Worm (Caenorhabditis elegans) whole organism, L1 larva: Measurements from ENCODE around the gene F26F4.9.

Experiments used
- C16A3.4 ChIP-seq: fragments of 150-350 bp; optimal IDR thresholded peaks from 2 replicates; lab custom pipeline; 2014; ENCODE audit warnings: missing biosample characterization, missing genetic modification characterization
- F16B12.6 ChIP-seq: fragments of 150-350 bp; optimal IDR thresholded peaks from 2 replicates; lab custom pipeline; 2014; ENCODE audit warnings: missing biosample characterization, missing genetic modification characterization
- alr-1 ChIP-seq: fragments of 200-800 bp; sonication (Bioruptor generic); optimal IDR thresholded peaks from 2 replicates; lab custom pipeline; 2018; ENCODE audit warnings: borderline replicate concordance, mild to moderate bottlenecking, missing genetic modification characterization, missing compliant biosample characterization
- aly-2 ChIP-seq: fragments of 150-350 bp; optimal IDR thresholded peaks from 2 replicates; lab custom pipeline; 2014; ENCODE audit warnings: missing biosample characterization, missing genetic modification characterization
- blmp-1 ChIP-seq: fragments of 150-350 bp; optimal IDR thresholded peaks from 2 replicates; lab custom pipeline; 2014; ENCODE audit warnings: missing biosample characterization, missing genetic modification characterization
- ceh-88 ChIP-seq: fragments of 200-800 bp; sonication (Bioruptor generic); IDR thresholded peaks from 2 replicates; pipeline ENCODE4 v1.3.6; 2022; ENCODE audit warnings: missing genetic modification characterization, missing compliant biosample characterization
- ceh-90 ChIP-seq: sonication (generic microtip); optimal IDR thresholded peaks from 2 replicates; lab custom pipeline; 2016; ENCODE audit warnings: missing genetic modification characterization, missing compliant biosample characterization
- ces-1 ChIP-seq: fragments of 150-350 bp; optimal IDR thresholded peaks from 2 replicates; lab custom pipeline; 2014; ENCODE audit warnings: missing biosample characterization, missing genetic modification reagents, missing genetic modification characterization
- efl-1 ChIP-seq, 4 experiments: fragments of 150-350 bp; optimal IDR thresholded peaks in 3 of 4; peaks in 1 of 4; 1 replicate in 1 of 4; 2 replicates in 3 of 4; lab custom pipeline; 2014; ENCODE audit warnings: missing biosample characterization in 2 of 4, missing genetic modification characterization in 2 of 4, missing genetic modification reagents in 2 of 4
- egl-27 ChIP-seq, 2 experiments: fragments of 150-350 bp in 1 of 2; sonication (generic microtip); optimal IDR thresholded peaks; 3 replicates each; lab custom pipeline; 2017 to 2018; ENCODE audit warnings: missing biosample characterization in 2 of 2, missing genetic modification characterization in 2 of 2, missing genetic modification reagents in 2 of 2
- elt-2 ChIP-seq: sonication (generic microtip); optimal IDR thresholded peaks from 2 replicates; lab custom pipeline; 2016; ENCODE audit warnings: missing genetic modification characterization, mild to moderate bottlenecking, inconsistent platforms, missing compliant biosample characterization, missing genetic modification reagents
- elt-3 ChIP-seq, 6 experiments: fragments of 150-350 bp in 1 of 6; sonication (generic microtip); optimal IDR thresholded peaks; 2 replicates each; lab custom pipeline; 2017 to 2018; ENCODE audit warnings: missing biosample characterization in 6 of 6, missing genetic modification characterization in 6 of 6, inconsistent platforms in 1 of 6
- fkh-8 ChIP-seq: sonication (generic microtip); optimal IDR thresholded peaks from 2 replicates; lab custom pipeline; 2016; ENCODE audit warnings: mild to moderate bottlenecking, missing genetic modification characterization, missing compliant biosample characterization
- fos-1 ChIP-seq: fragments of 150-350 bp; optimal IDR thresholded peaks from 2 replicates; lab custom pipeline; 2014; ENCODE audit warnings: missing biosample characterization, missing genetic modification characterization
- hlh-17 ChIP-seq: fragments of 200-800 bp; sonication (Bioruptor generic); optimal IDR thresholded peaks from 2 replicates; lab custom pipeline; 2018; ENCODE audit warnings: missing genetic modification characterization, mild to moderate bottlenecking, missing compliant biosample characterization, moderate library complexity, borderline replicate concordance
- jun-1 ChIP-seq: fragments of 150-350 bp; optimal IDR thresholded peaks from 2 replicates; lab custom pipeline; 2014; ENCODE audit warnings: missing biosample characterization, missing genetic modification reagents, missing genetic modification characterization
- lin-35 ChIP-seq, 2 experiments: fragments of 150-350 bp; optimal IDR thresholded peaks; 2 replicates each; lab custom pipeline; 2014; ENCODE audit warnings: missing biosample characterization in 2 of 2, missing genetic modification characterization in 2 of 2, missing genetic modification reagents in 2 of 2
- lsy-2 ChIP-seq, 2 experiments: fragments of 150-350 bp; optimal IDR thresholded peaks; 2 replicates each; lab custom pipeline; 2014; ENCODE audit warnings: missing biosample characterization in 2 of 2, missing genetic modification characterization in 2 of 2
- nhr-11 ChIP-seq: fragments of 150-350 bp; optimal IDR thresholded peaks from 2 replicates; lab custom pipeline; 2014; ENCODE audit warnings: missing biosample characterization, missing genetic modification characterization
- nhr-28 ChIP-seq: fragments of 150-350 bp; optimal IDR thresholded peaks from 2 replicates; lab custom pipeline; 2014; ENCODE audit warnings: missing biosample characterization, missing genetic modification characterization
- nhr-76 ChIP-seq: sonication (generic microtip); optimal IDR thresholded peaks from 2 replicates; lab custom pipeline; 2017; ENCODE audit warnings: missing biosample characterization, missing genetic modification characterization
- rnt-1 ChIP-seq: sonication (generic microtip); optimal IDR thresholded peaks from 2 replicates; lab custom pipeline; 2016; ENCODE audit warnings: mild to moderate bottlenecking, missing genetic modification characterization, moderate library complexity, missing compliant biosample characterization
- sox-4 ChIP-seq: sonication (generic microtip); optimal IDR thresholded peaks from 2 replicates; lab custom pipeline; 2016; ENCODE audit warnings: missing genetic modification characterization, missing compliant biosample characterization
- sptf-1 ChIP-seq: fragments of 150-350 bp; optimal IDR thresholded peaks from 2 replicates; lab custom pipeline; 2014; ENCODE audit warnings: missing biosample characterization, missing genetic modification characterization
- tbx-2 ChIP-seq: sonication (generic microtip); optimal IDR thresholded peaks from 2 replicates; lab custom pipeline; 2016; ENCODE audit warnings: missing genetic modification characterization, missing compliant biosample characterization
- tlp-1 ChIP-seq: fragments of 150-350 bp; optimal IDR thresholded peaks from 2 replicates; lab custom pipeline; 2014; ENCODE audit warnings: missing biosample characterization, missing genetic modification characterization
- xbp-1 ChIP-seq: sonication (generic microtip); optimal IDR thresholded peaks from 2 replicates; lab custom pipeline; 2016; ENCODE audit warnings: missing genetic modification characterization, missing compliant biosample characterization
- ztf-11 ChIP-seq, 2 experiments: sonication (generic microtip); optimal IDR thresholded peaks; 2 replicates each; lab custom pipeline; 2016 to 2017; ENCODE audit warnings: missing genetic modification characterization in 2 of 2, missing biosample characterization in 1 of 2, missing compliant biosample characterization in 1 of 2
- ztf-4 ChIP-seq: fragments of 150-350 bp; optimal IDR thresholded peaks from 2 replicates; lab custom pipeline; 2014; ENCODE audit warnings: missing biosample characterization, missing genetic modification characterization

F26F4.9 gene

DNA sequence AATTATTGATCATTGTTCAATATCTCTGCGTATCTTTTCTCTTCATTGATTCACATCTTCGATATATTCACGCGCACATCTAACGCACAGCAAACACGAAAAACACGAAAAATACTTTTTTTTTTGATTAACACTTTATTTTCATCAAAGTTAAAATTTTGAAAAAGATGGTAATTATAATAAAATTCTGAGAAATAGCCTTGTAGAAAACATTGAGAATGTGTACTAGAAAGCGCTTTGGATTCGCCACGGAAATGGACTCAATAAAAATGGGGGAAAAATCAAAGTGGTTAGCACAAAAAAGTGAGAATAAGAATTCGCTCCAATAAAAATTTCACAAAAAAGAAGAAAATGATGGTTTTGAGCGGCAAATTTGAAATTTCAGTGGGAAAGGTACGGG is 18.8 kb downstream of the F26F4.9 start, which contains the start of gene F26F4.6:
F26F4.6 (minus strand) TSS at position 101 of the 400 bp plus-strand sequence.
- TF ChIP-seq sptf-1 (tag; lab: Kevin White, UChicago) (no peak), sox-4 (tag; lab: Kevin White, UChicago) (no peak), aly-2 (tag; lab: Kevin White, UChicago) (peak; percentile 18), nhr-76 (tag; lab: Kevin White, UChicago) (no peak), rnt-1 (no peak), lin-35 (GFP tag; optimal IDR thresholded peaks at IDR 0.05; lab: Kevin White, UChicago) (peak in 1 of 2 experiments; percentile 15), C16A3.4 (tag; lab: Kevin White, UChicago) (no peak), hlh-17 (GFP tag; lab: Kevin White, UChicago) (no peak)
- TF ChIP-seq, all 84 proteins: peak for 2

DNA sequence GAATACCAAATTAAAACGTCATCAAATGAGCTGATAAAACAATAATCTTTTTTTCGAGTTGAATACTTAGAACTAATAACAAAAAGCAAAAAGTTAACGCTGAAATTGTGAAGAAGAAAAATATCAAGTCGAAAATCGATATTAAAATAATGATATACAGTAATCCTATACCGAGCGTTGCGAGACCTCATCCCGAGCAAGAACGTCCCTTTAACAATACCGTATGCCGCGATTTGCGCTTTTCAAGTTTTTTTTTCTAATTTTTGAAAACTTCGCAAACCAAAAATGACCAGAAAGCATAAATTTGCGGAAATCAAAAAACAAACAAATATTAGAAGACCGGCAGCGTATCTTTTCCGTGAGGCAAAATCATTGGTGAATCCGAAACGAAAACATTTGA is 21.3 kb downstream of the F26F4.9 start, which contains the start of gene F26F4.5:
F26F4.5 (minus strand) TSS at position 256 of the 400 bp plus-strand sequence.
- TF ChIP-seq ceh-90 (tag; lab: Kevin White, UChicago) = no peak
- no peak for TF ChIP-seq lin-35 (GFP tag; optimal IDR thresholded peaks at IDR 0.05; lab: Kevin White, UChicago)
- no peak for TF ChIP-seq elt-3 (tag; optimal IDR thresholded peaks at IDR 0.05; lab: Kevin White, UChicago)
- no peak for TF ChIP-seq nhr-28
- TF ChIP-seq nhr-11 (tag; lab: Kevin White, UChicago) = no peak
- no peak for TF ChIP-seq fkh-8
- no peak for TF ChIP-seq F16B12.6 (tag; lab: Kevin White, UChicago)
- no peak for TF ChIP-seq sptf-1 (tag; lab: Kevin White, UChicago)
- no peak for TF ChIP-seq tbx-2 (tag; lab: Kevin White, UChicago)
- no peak for TF ChIP-seq tlp-1 (tag; lab: Kevin White, UChicago)
- TF ChIP-seq ces-1 (GFP tag; lab: Kevin White, UChicago) = no peak
- TF ChIP-seq ceh-88 (GFP tag; lab: Robert Waterston, UW) = no peak
- TF ChIP-seq lsy-2 (tag; optimal IDR thresholded peaks at IDR 0.05; lab: Kevin White, UChicago) = no peak
- no peak for TF ChIP-seq ztf-11 (tag; optimal IDR thresholded peaks at IDR 0.05; lab: Kevin White, UChicago)
- TF ChIP-seq alr-1 (tag; lab: Kevin White, UChicago) = no peak

DNA sequence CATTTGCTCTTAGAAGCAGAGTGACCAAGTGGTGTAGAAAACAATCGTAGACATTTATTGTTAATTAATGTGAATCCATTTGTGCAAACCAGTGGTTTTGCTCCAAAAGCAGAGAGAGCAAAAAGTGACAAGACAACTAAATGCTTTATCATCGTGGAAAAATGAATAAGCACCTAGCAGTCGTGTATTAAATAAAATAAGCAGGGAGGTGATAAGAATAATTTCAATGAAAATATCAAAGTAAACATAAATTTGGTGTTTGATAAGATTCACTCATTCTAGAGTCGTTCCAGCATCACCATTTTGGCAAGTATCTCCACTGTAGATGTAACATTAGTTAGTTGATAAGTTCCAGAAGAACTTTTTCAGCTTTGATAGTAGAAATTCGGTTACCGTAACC is 25.0 kb downstream of the F26F4.9 start, which contains the start of gene clec-6:
clec-6 (minus strand) TSS at position 154 of the 400 bp plus-strand sequence.
- TF ChIP-seq fos-1 (tag; lab: Kevin White, UChicago) (no peak), elt-2 (tag; lab: Kevin White, UChicago) (peak; percentile 51)

DNA sequence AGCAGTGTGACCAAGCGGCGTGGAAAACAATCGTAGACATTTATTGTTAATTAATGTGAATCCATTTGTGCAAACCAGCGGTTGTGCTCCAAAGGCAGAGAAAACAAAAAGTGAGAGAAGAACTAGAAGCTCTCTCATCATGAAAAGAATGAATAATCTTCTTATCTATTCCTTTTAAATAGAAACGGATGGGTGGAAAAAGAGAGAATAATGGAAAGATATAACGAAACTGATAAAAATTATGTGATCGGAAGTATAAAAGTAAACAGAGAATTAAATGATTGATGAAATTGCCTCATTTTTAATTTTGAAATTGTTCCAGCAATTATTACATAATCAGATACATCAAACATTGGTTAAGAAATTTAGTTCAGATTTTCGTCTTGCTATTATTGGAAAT is 28.9 kb downstream of the F26F4.9 start, which contains the start of gene clec-5:
clec-5 (minus strand) TSS at position 178 of the 400 bp plus-strand sequence.
- TF ChIP-seq jun-1 (tag; lab: Kevin White, UChicago) = peak; percentile 29
- peak; percentile 40 for TF ChIP-seq elt-2 (tag; lab: Kevin White, UChicago)
- no peak for TF ChIP-seq xbp-1
- no peak for TF ChIP-seq fkh-8

DNA sequence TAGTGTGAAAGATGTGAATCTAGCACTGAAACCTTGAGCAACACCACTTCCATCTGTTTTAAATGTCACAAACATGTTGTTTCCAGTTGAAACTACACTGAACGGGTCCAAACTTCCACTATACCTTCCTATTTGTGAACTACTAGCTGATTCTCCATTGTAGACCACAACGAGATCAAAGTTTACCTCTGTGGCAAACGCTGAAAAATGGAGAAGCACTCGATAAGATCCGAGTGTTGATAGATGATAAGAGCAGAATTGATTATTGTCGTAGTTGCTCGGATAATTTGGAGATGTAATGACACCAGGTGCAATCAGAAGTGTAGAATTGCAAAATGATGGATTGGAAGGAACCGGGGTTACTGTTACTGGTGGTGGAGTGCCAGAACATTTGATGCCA is 30.4 kb downstream of the F26F4.9 start:
- TF ChIP-seq egl-27 (tag; optimal IDR thresholded peaks at IDR 0.05; lab: Kevin White, UChicago) = no peak
- no peak for TF ChIP-seq fos-1 (tag; lab: Kevin White, UChicago)
- TF ChIP-seq elt-2 (tag; lab: Kevin White, UChicago) = peak; percentile 55
- TF ChIP-seq ztf-4 = no peak
- no peak for TF ChIP-seq efl-1 (optimal IDR thresholded peaks at IDR 0.05; lab: Kevin White, UChicago)
- TF ChIP-seq efl-1 (GFP tag; optimal IDR thresholded peaks at IDR 0.05 in 1 of 2; lab: Kevin White, UChicago) = peak in 1 of 2 experiments; percentile 70
- no peak for TF ChIP-seq lin-35 (GFP tag; optimal IDR thresholded peaks at IDR 0.05; lab: Kevin White, UChicago)

DNA sequence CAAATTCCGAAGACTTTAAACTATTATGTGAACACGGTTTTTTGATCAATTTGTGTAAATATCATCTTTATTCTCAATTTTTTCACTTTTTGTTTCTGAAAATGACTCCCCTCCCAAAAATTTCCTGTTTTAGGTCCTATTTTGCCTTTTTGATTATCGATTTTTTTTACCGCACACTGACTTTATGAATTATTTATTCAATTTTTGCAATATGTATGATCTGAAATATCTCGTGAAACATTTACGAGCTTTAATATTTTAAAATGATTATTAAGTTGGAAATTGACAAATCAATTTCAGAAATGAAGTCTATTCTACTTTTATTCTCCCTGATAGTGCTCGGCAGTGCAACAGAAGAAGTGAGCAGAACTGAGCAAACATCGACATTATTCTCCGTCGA is 32.9 kb downstream of the F26F4.9 start, which contains the start of gene C35D10.1:
C35D10.1 (plus strand) TSS at position 301 of the 400 bp plus-strand sequence.
- TF ChIP-seq efl-1 (optimal IDR thresholded peaks at IDR 0.05; lab: Kevin White, UChicago) (no peak), efl-1 (GFP tag; optimal IDR thresholded peaks at IDR 0.05 in 1 of 2; lab: Kevin White, UChicago) (peak in 1 of 2 experiments; percentile 74), blmp-1 (tag; lab: Kevin White, UChicago) (no peak)
